Fruit fly (Drosophila melanogaster) whole organism, prepupa: ENCODE data around the gene Srp54k.

Experiments used
- CG10631 ChIP-seq: fragments of 200-800 bp; sonication (Bioruptor generic); optimal IDR thresholded peaks from 2 replicates; lab custom pipeline; 2016; ENCODE audit warnings: missing biosample characterization, missing genetic modification characterization
- CG10669 ChIP-seq: fragments of 200-800 bp; sonication (Bioruptor generic); optimal IDR thresholded peaks from 3 replicates; lab custom pipeline; 2018; ENCODE audit warnings: missing biosample characterization, mild to moderate bottlenecking, missing genetic modification characterization, moderate library complexity
- CG11294 ChIP-seq: fragments of 200-800 bp; sonication (Bioruptor generic); IDR thresholded peaks from 2 replicates; pipeline ENCODE4 v1.3.6; 2022; ENCODE audit warnings: missing biosample characterization, missing genetic modification characterization
- CG11762 ChIP-seq: fragments of 200-800 bp; sonication (Bioruptor generic); optimal IDR thresholded peaks from 3 replicates; lab custom pipeline; 2016; ENCODE audit warnings: missing biosample characterization, missing genetic modification characterization; ENCODE audit not compliant: insufficient read depth
- CG11902 ChIP-seq: fragments of 200-800 bp; sonication (Bioruptor generic); optimal IDR thresholded peaks from 3 replicates; lab custom pipeline; 2016; ENCODE audit warnings: missing biosample characterization, missing genetic modification characterization
- CG15336 ChIP-seq: fragments of 200-800 bp; sonication (Bioruptor generic); IDR thresholded peaks from 2 replicates; pipeline ENCODE4 v1.3.6; 2022; ENCODE audit warnings: missing biosample characterization, missing genetic modification characterization
- CG1621 ChIP-seq: fragments of 200-800 bp; sonication (Bioruptor generic); optimal IDR thresholded peaks from 3 replicates; lab custom pipeline; 2018; ENCODE audit warnings: missing biosample characterization, mild to moderate bottlenecking, missing genetic modification characterization
- CG3032 ChIP-seq: fragments of 200-800 bp; optimal IDR thresholded peaks from 2 replicates; lab custom pipeline; 2019; ENCODE audit warnings: missing biosample characterization, mild to moderate bottlenecking, missing genetic modification characterization, moderate library complexity
- CG31627 ChIP-seq: fragments of 200-800 bp; sonication (Bioruptor generic); optimal IDR thresholded peaks from 3 replicates; lab custom pipeline; 2016; ENCODE audit warnings: missing biosample characterization, missing genetic modification characterization
- CG32006 ChIP-seq: fragments of 200-800 bp; sonication (Bioruptor generic); optimal IDR thresholded peaks from 3 replicates; lab custom pipeline; 2017; ENCODE audit warnings: missing biosample characterization, mild to moderate bottlenecking, missing genetic modification characterization
- CG6792 ChIP-seq: fragments of 200-800 bp; sonication (Bioruptor generic); optimal IDR thresholded peaks from 3 replicates; lab custom pipeline; 2016; ENCODE audit warnings: missing biosample characterization, missing genetic modification characterization
- CG6808 ChIP-seq: fragments of 200-800 bp; sonication (Bioruptor generic); optimal IDR thresholded peaks from 3 replicates; lab custom pipeline; 2017; ENCODE audit warnings: missing biosample characterization, missing genetic modification characterization, mild to moderate bottlenecking, moderate library complexity, missing genetic modification reagents
- CG7368 ChIP-seq: fragments of 200-800 bp; sonication (Bioruptor generic); optimal IDR thresholded peaks from 3 replicates; lab custom pipeline; 2016; ENCODE audit warnings: missing biosample characterization, missing genetic modification characterization
- CG8119 ChIP-seq: fragments of 200-800 bp; sonication (Bioruptor generic); IDR thresholded peaks from 3 replicates; pipeline ENCODE4 v1.3.6; 2022; ENCODE audit warnings: missing biosample characterization, missing genetic modification characterization
- CG8319 ChIP-seq: fragments of 200-800 bp; sonication (Bioruptor generic); optimal IDR thresholded peaks from 3 replicates; lab custom pipeline; 2016; ENCODE audit warnings: missing biosample characterization, missing genetic modification characterization
- CG8632 ChIP-seq: fragments of 200-800 bp; sonication (Bioruptor generic); optimal IDR thresholded peaks from 3 replicates; lab custom pipeline; 2016; ENCODE audit warnings: missing biosample characterization, missing genetic modification characterization
- CG9139 ChIP-seq: fragments of 200-800 bp; sonication (Bioruptor generic); optimal IDR thresholded peaks from 3 replicates; lab custom pipeline; 2017; ENCODE audit warnings: missing biosample characterization, mild to moderate bottlenecking, missing genetic modification characterization
- Eip93F ChIP-seq: fragments of 200-800 bp; sonication (Bioruptor generic); optimal IDR thresholded peaks from 2 replicates; lab custom pipeline; 2016; ENCODE audit warnings: missing biosample characterization, mild to moderate bottlenecking, missing genetic modification characterization
- Ets21C ChIP-seq: fragments of 200-800 bp; sonication (Bioruptor generic); optimal IDR thresholded peaks from 3 replicates; lab custom pipeline; 2016; ENCODE audit warnings: missing biosample characterization, missing genetic modification characterization
- Ets96B ChIP-seq: fragments of 200-800 bp; optimal IDR thresholded peaks from 2 replicates; lab custom pipeline; 2019; ENCODE audit warnings: missing biosample characterization, mild to moderate bottlenecking, missing genetic modification characterization, moderate library complexity
- Gug ChIP-seq: fragments of 200-800 bp; sonication (Bioruptor generic); IDR thresholded peaks from 2 replicates; pipeline ENCODE4 v1.3.6; 2022; ENCODE audit warnings: missing biosample characterization, missing genetic modification characterization
- Hr39 ChIP-seq: fragments of 200-800 bp; sonication (Bioruptor generic); optimal IDR thresholded peaks from 2 replicates; lab custom pipeline; 2016; ENCODE audit warnings: missing biosample characterization, missing genetic modification characterization
- Lpt ChIP-seq: fragments of 200-800 bp; sonication (Bioruptor generic); optimal IDR thresholded peaks from 3 replicates; lab custom pipeline; 2016; ENCODE audit warnings: missing biosample characterization, missing genetic modification characterization
- OdsH ChIP-seq: fragments of 200-800 bp; sonication (Bioruptor generic); optimal IDR thresholded peaks from 3 replicates; lab custom pipeline; 2016; ENCODE audit warnings: missing biosample characterization, missing genetic modification characterization
- Smox ChIP-seq: fragments of 200-800 bp; sonication (Bioruptor generic); optimal IDR thresholded peaks from 3 replicates; lab custom pipeline; 2016; ENCODE audit warnings: missing biosample characterization, missing genetic modification characterization
- Sox14 ChIP-seq: fragments of 200-800 bp; sonication (Bioruptor generic); optimal IDR thresholded peaks from 3 replicates; lab custom pipeline; 2016; ENCODE audit warnings: missing biosample characterization, missing genetic modification characterization
- Sox15 ChIP-seq: fragments of 200-800 bp; sonication (Bioruptor generic); optimal IDR thresholded peaks from 3 replicates; lab custom pipeline; 2016; ENCODE audit warnings: missing biosample characterization, missing genetic modification characterization
- achi ChIP-seq: fragments of 200-800 bp; sonication (Bioruptor generic); optimal IDR thresholded peaks from 3 replicates; lab custom pipeline; 2016; ENCODE audit warnings: missing biosample characterization, missing genetic modification characterization
- cyc ChIP-seq: fragments of 200-800 bp; sonication (Bioruptor generic); optimal IDR thresholded peaks from 3 replicates; lab custom pipeline; 2016; ENCODE audit warnings: missing biosample characterization, missing genetic modification characterization
- esn ChIP-seq: fragments of 200-800 bp; sonication (Bioruptor generic); optimal IDR thresholded peaks from 2 replicates; lab custom pipeline; 2016; ENCODE audit warnings: missing biosample characterization, mild to moderate bottlenecking, missing genetic modification characterization, moderate library complexity
- fd59A ChIP-seq: fragments of 200-800 bp; sonication (Bioruptor generic); optimal IDR thresholded peaks from 2 replicates; lab custom pipeline; 2017; ENCODE audit warnings: missing biosample characterization, mild to moderate bottlenecking, missing genetic modification characterization, missing genetic modification reagents
- fkh ChIP-seq: fragments of 200-800 bp; sonication (Bioruptor generic); optimal IDR thresholded peaks from 3 replicates; lab custom pipeline; 2017; ENCODE audit warnings: missing biosample characterization, mild to moderate bottlenecking, missing genetic modification characterization, moderate library complexity
- lz ChIP-seq: fragments of 200-800 bp; sonication (Bioruptor generic); optimal IDR thresholded peaks from 3 replicates; lab custom pipeline; 2016; ENCODE audit warnings: missing biosample characterization, missing genetic modification characterization
- net ChIP-seq: fragments of 200-800 bp; sonication (Bioruptor generic); optimal IDR thresholded peaks from 3 replicates; lab custom pipeline; 2016; ENCODE audit warnings: missing biosample characterization, missing genetic modification characterization
- pdm3 ChIP-seq: fragments of 200-800 bp; sonication (Bioruptor generic); optimal IDR thresholded peaks from 3 replicates; lab custom pipeline; 2016; ENCODE audit warnings: missing biosample characterization, missing genetic modification characterization
- salr ChIP-seq, 2 experiments: fragments of 200-800 bp; sonication (Bioruptor generic); optimal IDR thresholded peaks; 3 replicates each; lab custom pipeline; 2016 to 2018; ENCODE audit warnings: missing biosample characterization in 2 of 2, missing genetic modification characterization in 2 of 2, mild to moderate bottlenecking in 1 of 2
- ss ChIP-seq, 2 experiments: fragments of 200-800 bp; sonication (Bioruptor generic); optimal IDR thresholded peaks; 2 replicates in 1 of 2; 3 replicates in 1 of 2; lab custom pipeline; 2017 to 2018; ENCODE audit warnings: mild to moderate bottlenecking in 2 of 2, missing biosample characterization in 2 of 2, missing genetic modification characterization in 2 of 2, moderate library complexity in 1 of 2
- svp ChIP-seq: fragments of 200-800 bp; sonication (Bioruptor generic); peaks from one replicate; lab custom pipeline; 2016; ENCODE audit warnings: missing biosample characterization, missing genetic modification characterization
- vri ChIP-seq: fragments of 200-800 bp; sonication (Bioruptor generic); optimal IDR thresholded peaks from 3 replicates; lab custom pipeline; 2016; ENCODE audit warnings: missing biosample characterization, mild to moderate bottlenecking, missing genetic modification characterization

Srp54k gene

dm6 chr3L:5145814-5146244, 6.6 kb upstream of the Srp54k start, which contains the start of the genes Fitm and AlaRS-m (continued):
- no peak for TF ChIP-seq CG10669 (GFP tag; lab: Kevin White, UChicago)

dm6 chr3L:5154917-5155613, 2.6 kb downstream of the Srp54k start:
- TF ChIP-seq vri (GFP tag; lab: Kevin White, UChicago) (no peak), CG7368 (GFP tag; lab: Kevin White, UChicago) (peak; percentile 66), CG1621 (tag; lab: Kevin White, UChicago) (no peak), CG8319 (peak; percentile 32), net (no peak), CG11294 (GFP tag; lab: Robert Waterston, UW) (0 out of 2 replicates have a peak, but pooled peaks have one; percentile 29), CG6792 (GFP tag; lab: Kevin White, UChicago) (peak; percentile 71), Ets21C (GFP tag; lab: Kevin White, UChicago) (no peak), Ets96B (tag; lab: Kevin White, UChicago) (peak; percentile 34), CG10631 (GFP tag; lab: Kevin White, UChicago) (peak; percentile 60), CG8119 (GFP tag; lab: Robert Waterston, UW) (peak; percentile 63; the same call in 2 of the 3 replicates), pdm3 (GFP tag; lab: Kevin White, UChicago) (no peak), fkh (no peak), CG15336 (peak; percentile 61; the same call in 1 of the 2 replicates), CG6808 (peak; percentile 51), Lpt (GFP tag; lab: Kevin White, UChicago) (peak; percentile 2), Sox15 (GFP tag; lab: Kevin White, UChicago) (peak; percentile 32), fd59A (GFP tag; lab: Kevin White, UChicago) (no peak), Sox14 (GFP tag; lab: Kevin White, UChicago) (peak; percentile 49), CG11902 (peak; percentile 34), CG10669 (GFP tag; lab: Kevin White, UChicago) (no peak), lz (GFP tag; lab: Kevin White, UChicago) (peak; percentile 69), Hr39 (GFP tag; lab: Kevin White, UChicago) (no peak), achi (GFP tag; lab: Kevin White, UChicago) (peak; percentile 65), CG3032 (tag; lab: Kevin White, UChicago) (peak; percentile 20), salr (GFP tag; optimal IDR thresholded peaks at IDR 0.05; lab: Kevin White, UChicago) (no peak), OdsH (GFP tag; lab: Kevin White, UChicago) (no peak), CG8632 (peak; percentile 56), cyc (GFP tag; lab: Kevin White, UChicago) (peak; percentile 68), CG32006 (no peak), esn (GFP tag; lab: Kevin White, UChicago) (peak; percentile 76), CG11762 (GFP tag; lab: Kevin White, UChicago) (peak; percentile 12), ss (GFP tag; optimal IDR thresholded peaks at IDR 0.05; lab: Kevin White, UChicago) (peak in 1 of 2 experiments; percentile 54), Eip93F (GFP tag; lab: Kevin White, UChicago) (no peak), CG9139 (GFP tag; lab: Kevin White, UChicago) (no peak), Gug (no peak), svp (GFP tag; lab: Kevin White, UChicago) (no peak), Smox (GFP tag; lab: Kevin White, UChicago) (no peak), CG31627 (GFP tag; lab: Kevin White, UChicago) (no peak)
